Fruit fly (Drosophila melanogaster): ENCODE measurements around the gene Ugt303B1.

The Ugt303B1 gene

dm6 chr3R:23536610-23537009, at the start of gene Ugt303B1:
Ugt303B1 (minus strand) TSS chr3R:23536710.
- TF ChIP-seq pdm3 (GFP tag; optimal IDR thresholded peaks at IDR 0.05) (no peak), dac (GFP tag; optimal IDR thresholded peaks at IDR 0.05) (no peak), CG6854 (GFP tag; optimal IDR thresholded peaks at IDR 0.05) (no peak), esn (GFP tag; optimal IDR thresholded peaks at IDR 0.05) (no peak)

- TF ChIP-seq Hr39 (GFP tag; optimal IDR thresholded peaks at IDR 0.05) (no peak), Eip93F (GFP tag; optimal IDR thresholded peaks at IDR 0.05) (no peak), CG11294 (GFP tag; IDR thresholded peaks at IDR 0.05) (no peak), CG16779 (tag; optimal IDR thresholded peaks at IDR 0.05) (no peak)
These were observed 40.1 kb upstream of the Ugt303B1 start for dm6 chr3R:23576618-23577017.

DNA sequence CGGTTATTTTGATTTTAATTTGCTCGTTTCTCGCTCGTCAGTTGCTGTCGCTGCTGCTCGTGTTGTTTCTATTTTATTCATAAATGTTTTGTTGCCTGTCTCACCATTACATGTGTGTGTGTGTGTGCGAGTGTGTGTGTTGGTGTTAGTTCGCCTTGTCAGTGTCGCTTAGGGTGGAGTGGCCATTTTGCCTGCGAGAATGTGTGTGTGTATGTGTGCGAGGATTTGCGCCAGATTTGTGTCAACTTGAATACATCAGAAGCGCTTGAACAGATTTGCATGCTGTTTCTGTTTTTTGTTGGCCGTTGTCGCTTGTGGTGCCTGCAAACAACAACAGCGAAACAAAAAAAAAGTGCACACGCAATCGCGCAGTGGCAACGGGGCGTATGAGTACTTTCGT, 32.7 kb upstream of the Ugt303B1 start:
- TF ChIP-seq Sox15 (GFP tag; optimal IDR thresholded peaks at IDR 0.05) (no peak), CG3032 (tag; optimal IDR thresholded peaks at IDR 0.05) (no peak), cyc (GFP tag; optimal IDR thresholded peaks at IDR 0.05) (no peak), fd59A (GFP tag; optimal IDR thresholded peaks at IDR 0.05) (no peak), Blimp-1 (GFP tag; optimal IDR thresholded peaks at IDR 0.05) (no peak), lz (GFP tag; optimal IDR thresholded peaks at IDR 0.05) (no peak), esn (GFP tag; optimal IDR thresholded peaks at IDR 0.05) (no peak)

dm6 chr3R:23557244-23557643, 20.7 kb upstream of the Ugt303B1 start, which contains the start of gene beat-IV:
beat-IV (plus strand) TSS chr3R:23557412.
- no peak for TF ChIP-seq Smox (GFP tag; optimal IDR thresholded peaks at IDR 0.05)
- no peak for TF ChIP-seq Hr38 (GFP tag; optimal IDR thresholded peaks at IDR 0.05)

- no peak for TF ChIP-seq CG31627 (GFP tag; optimal IDR thresholded peaks at IDR 0.05)
- TF ChIP-seq CG6163 (GFP tag; IDR thresholded peaks at IDR 0.05), result no peak
- TF ChIP-seq CG6276 (GFP tag; optimal IDR thresholded peaks at IDR 0.05), result no peak
- no peak for TF ChIP-seq Eip75B (GFP tag; optimal IDR thresholded peaks at IDR 0.05)
- no peak for TF ChIP-seq CG6854 (GFP tag; optimal IDR thresholded peaks at IDR 0.05)
- no peak for TF ChIP-seq Hr4 (GFP tag; optimal IDR thresholded peaks at IDR 0.05)
- TF ChIP-seq fd85E (GFP tag; optimal IDR thresholded peaks at IDR 0.05), result no peak
- TF ChIP-seq Sox14 (GFP tag; optimal IDR thresholded peaks at IDR 0.05), result no peak
- no peak for TF ChIP-seq cyc (GFP tag; optimal IDR thresholded peaks at IDR 0.05)
- TF ChIP-seq net (GFP tag; optimal IDR thresholded peaks at IDR 0.05), result no peak
- TF ChIP-seq CG3032 (tag; optimal IDR thresholded peaks at IDR 0.05), result no peak
- no peak for TF ChIP-seq fd59A (GFP tag; optimal IDR thresholded peaks at IDR 0.05)
- no peak for TF ChIP-seq eg (GFP tag; IDR thresholded peaks at IDR 0.05)
- no peak for TF ChIP-seq Lpt (GFP tag; optimal IDR thresholded peaks at IDR 0.05)
These were observed 20.3 kb upstream of the Ugt303B1 start, which contains the start of gene CG10164 for dm6 chr3R:23556843-23557242. CG10164 (minus strand) TSS chr3R:23556943.

DNA sequence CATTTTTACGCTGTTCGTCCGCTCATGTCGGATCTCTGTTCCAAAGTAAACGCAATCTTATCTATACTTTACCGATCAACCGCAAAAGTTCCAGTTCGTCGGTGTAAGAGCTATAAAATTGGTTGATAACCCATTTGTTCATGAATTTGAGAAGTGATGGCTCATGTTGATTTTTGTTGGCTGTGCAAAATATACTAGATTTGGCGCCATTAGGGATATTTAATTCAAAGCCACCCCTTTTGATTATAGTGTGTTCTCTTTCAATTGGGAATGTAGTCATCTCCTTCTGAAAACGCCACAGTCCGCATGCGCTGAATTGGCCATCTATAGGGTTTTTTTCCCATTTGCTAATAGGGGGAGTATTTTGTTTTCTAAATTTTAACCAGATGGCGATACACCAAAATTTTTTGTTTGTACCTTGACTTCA, 2.2 kb upstream of the Ugt303B1 start, which contains the start of gene Ugt303B2:
Ugt303B2 (minus strand) TSS at position 190 of the 427 bp plus-strand sequence.
- TF ChIP-seq vri (GFP tag; optimal IDR thresholded peaks at IDR 0.05) (peak; percentile 11), CG4318 (GFP tag; optimal IDR thresholded peaks at IDR 0.05) (no peak), CG8319 (GFP tag; optimal IDR thresholded peaks at IDR 0.05) (no peak)

DNA sequence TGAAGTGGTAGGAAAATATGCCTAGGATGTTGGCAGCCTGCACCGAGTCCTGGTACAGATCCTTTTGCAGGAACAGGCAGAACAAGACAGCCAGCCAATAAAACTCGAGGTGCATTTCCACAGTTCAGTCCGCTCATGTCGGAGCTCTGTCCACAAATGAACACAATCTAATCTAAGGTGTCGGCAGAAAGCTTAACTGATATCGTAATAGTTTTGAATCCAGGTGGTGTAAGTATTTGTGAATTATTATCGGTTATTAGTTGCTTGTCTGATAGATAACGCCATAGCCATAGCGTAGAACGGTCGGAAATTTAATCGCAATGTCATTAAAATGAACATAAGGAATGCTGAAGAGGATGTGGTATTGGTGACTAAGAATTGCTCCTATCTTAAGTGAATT, 1.9 kb downstream of the Ugt303B1 start, which contains the start of gene Ugt303B3:
Ugt303B3 (minus strand) TSS at position 159 of the 400 bp plus-strand sequence.
- no peak for TF ChIP-seq cyc (GFP tag; optimal IDR thresholded peaks at IDR 0.05)
- TF ChIP-seq fkh (GFP tag; optimal IDR thresholded peaks at IDR 0.05), result peak; percentile 19

Data from whole organism, prepupa.